Worm (Caenorhabditis elegans) whole organism, young adult: ENCODE data around the gene K10C9.1.

ENCODE experiments used
- aptf-3 ChIP-seq: fragments of 200-800 bp; sonication (Bioruptor generic); IDR thresholded peaks from 2 replicates; pipeline ENCODE4 v1.3.6; 2022; ENCODE audit warnings: missing genetic modification characterization, missing compliant biosample characterization
- dpl-1 ChIP-seq: fragments of 150-350 bp; optimal IDR thresholded peaks from 2 replicates; lab custom pipeline; 2014; ENCODE audit warnings: missing biosample characterization, missing genetic modification reagents, missing genetic modification characterization

ce11 chrV:1102569-1102968 lies 27.5 kb downstream of the K10C9.1 start:
- TF ChIP-seq dpl-1 (GFP tag; lab: Kevin White, UChicago) (no peak), aptf-3 (GFP tag; lab: Robert Waterston, UW) (no peak)
